Fruit fly (Drosophila melanogaster) whole organism, prepupa: ENCODE measurements around the gene Mettl5.

ENCODE experiments used
- CG15336 ChIP-seq: fragments of 200-800 bp; sonication (Bioruptor generic); IDR thresholded peaks from 2 replicates; pipeline ENCODE4 v1.3.6; 2022; ENCODE audit warnings: missing biosample characterization, missing genetic modification characterization
- Hr38 ChIP-seq: sonication (Bioruptor generic); optimal IDR thresholded peaks from 2 replicates; lab custom pipeline; 2016; ENCODE audit warnings: missing biosample characterization, missing genetic modification characterization
- pdm3 ChIP-seq: fragments of 200-800 bp; sonication (Bioruptor generic); optimal IDR thresholded peaks from 3 replicates; lab custom pipeline; 2016; ENCODE audit warnings: missing biosample characterization, missing genetic modification characterization

DNA sequence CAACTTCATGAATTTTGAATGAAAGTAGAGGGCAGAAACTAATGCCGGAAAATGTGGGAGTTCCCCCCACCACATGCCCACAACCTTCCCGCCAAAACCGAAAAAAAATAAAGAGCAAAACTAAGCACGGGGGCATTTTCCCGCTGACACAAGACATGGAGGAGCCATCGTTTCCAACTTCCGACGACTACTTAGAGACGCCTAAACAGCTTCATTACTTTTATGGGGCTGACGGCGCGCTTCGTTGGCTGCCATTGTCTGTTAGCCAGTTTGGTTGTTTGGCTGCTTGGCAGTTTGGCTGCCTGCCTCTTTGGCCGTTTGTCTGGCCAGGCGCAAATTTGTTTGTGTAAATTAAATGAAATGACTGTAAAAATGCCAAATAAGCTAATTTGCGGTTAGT is 49.3 kb upstream of the Mettl5 start:
- TF ChIP-seq pdm3 (GFP tag; lab: Kevin White, UChicago) (no peak), CG15336 (GFP tag; lab: Robert Waterston, UW) (no peak), Hr38 (GFP tag; lab: Kevin White, UChicago) (no peak)
